Worm (Caenorhabditis elegans) whole organism, midembryonic: ENCODE data around the gene nhr-27.

Experiments
- T22C8.4 ChIP-seq: fragments of 200-800 bp; sonication (Bioruptor generic); IDR thresholded peaks from 2 replicates; pipeline ENCODE4 v1.3.6; 2022; ENCODE audit warnings: missing genetic modification characterization, missing compliant biosample characterization
- cog-1 ChIP-seq: sonication (generic microtip); optimal IDR thresholded peaks from 2 replicates; lab custom pipeline; 2016; ENCODE audit warnings: missing genetic modification characterization, missing compliant biosample characterization
- ztf-23 ChIP-seq: fragments of 200-800 bp; sonication (Bioruptor generic); IDR thresholded peaks from 2 replicates; pipeline ENCODE4 v1.3.6; 2022; ENCODE audit warnings: missing genetic modification reagents, missing genetic modification characterization, missing compliant biosample characterization

- no peak for TF ChIP-seq cog-1 (tag; lab: Kevin White, UChicago)
- TF ChIP-seq T22C8.4 (GFP tag; lab: Robert Waterston, UW) = no peak
- no peak for TF ChIP-seq ztf-23 (GFP tag; lab: Robert Waterston, UW)
Measured at ce11 chrX:12834848-12835247, 26.7 kb upstream of the nhr-27 start.
